Worm (Caenorhabditis elegans): Measurements from ENCODE around the gene ssq-3.

- TF ChIP-seq him-1 (tag; optimal IDR thresholded peaks at IDR 0.05) (no peak), dao-5 (tag; optimal IDR thresholded peaks at IDR 0.05) (no peak)
These were observed 30.2 kb upstream of the ssq-3 start, which contains the start of gene Y43B11AR.1 for ce11 chrIV:7081214-7081613.
